Worm (Caenorhabditis elegans) whole organism, L3 larva: Measurements from ENCODE around the gene exos-4.2.
A peak's percentile ranks its signal among the peaks of the same experiment; 100 is the strongest.

ENCODE experiments used
- R02D3.7 ChIP-seq: fragments of 150-350 bp; optimal IDR thresholded peaks from 2 replicates; lab custom pipeline; 2014; ENCODE audit warnings: missing biosample characterization, missing genetic modification characterization
- ZK546.5 ChIP-seq: sonication (generic microtip); optimal IDR thresholded peaks from 2 replicates; lab custom pipeline; 2017; ENCODE audit warnings: missing biosample characterization, missing genetic modification characterization
- ama-1 ChIP-seq: fragments of 150-350 bp; optimal IDR thresholded peaks from 2 replicates; lab custom pipeline; 2018
- ceh-28 ChIP-seq: fragments of 150-350 bp; optimal IDR thresholded peaks from 2 replicates; lab custom pipeline; 2014; ENCODE audit warnings: missing biosample characterization, missing genetic modification reagents, missing genetic modification characterization
- ceh-9 ChIP-seq: sonication (generic microtip); optimal IDR thresholded peaks from 2 replicates; lab custom pipeline; 2018; ENCODE audit warnings: missing biosample characterization, missing genetic modification characterization
- daf-12 ChIP-seq: fragments of 150-350 bp; optimal IDR thresholded peaks from 2 replicates; lab custom pipeline; 2014; ENCODE audit warnings: missing biosample characterization, missing genetic modification reagents, missing genetic modification characterization
- elt-2 ChIP-seq: sonication (generic microtip); optimal IDR thresholded peaks from 2 replicates; lab custom pipeline; 2016; ENCODE audit warnings: missing genetic modification reagents, mild to moderate bottlenecking, missing genetic modification characterization, missing compliant biosample characterization
- elt-3 ChIP-seq, 3 experiments: fragments of 150-350 bp in 1 of 3; sonication (generic microtip) in 2 of 3; optimal IDR thresholded peaks; 2 replicates in 2 of 3; 4 replicates in 1 of 3; lab custom pipeline; 2014 to 2017; ENCODE audit warnings: missing biosample characterization in 3 of 3, missing genetic modification characterization in 3 of 3
- fkh-10 ChIP-seq: sonication (generic microtip); optimal IDR thresholded peaks from 2 replicates; lab custom pipeline; 2017; ENCODE audit warnings: missing biosample characterization, missing genetic modification reagents, missing genetic modification characterization
- fkh-2 ChIP-seq: fragments of 150-350 bp; optimal IDR thresholded peaks from 2 replicates; lab custom pipeline; 2014; ENCODE audit warnings: missing biosample characterization, missing genetic modification reagents, missing genetic modification characterization
- hmg-11 ChIP-seq: sonication (generic microtip); optimal IDR thresholded peaks from 2 replicates; lab custom pipeline; 2016; ENCODE audit warnings: missing genetic modification characterization, missing compliant biosample characterization
- jun-1 ChIP-seq: fragments of 150-350 bp; optimal IDR thresholded peaks from 2 replicates; lab custom pipeline; 2014; ENCODE audit warnings: missing biosample characterization, missing genetic modification reagents, missing genetic modification characterization
- lin-15B ChIP-seq: fragments of 150-350 bp; optimal IDR thresholded peaks from 2 replicates; lab custom pipeline; 2014; ENCODE audit warnings: missing biosample characterization, missing genetic modification characterization
- lin-39 ChIP-seq: fragments of 150-350 bp; optimal IDR thresholded peaks from 2 replicates; lab custom pipeline; 2018; ENCODE audit warnings: missing biosample characterization, missing genetic modification reagents, missing genetic modification characterization
- lsy-12 ChIP-seq: sonication (generic microtip); optimal IDR thresholded peaks from 2 replicates; lab custom pipeline; 2016; ENCODE audit warnings: mild to moderate bottlenecking, missing genetic modification characterization, missing compliant biosample characterization
- mml-1 ChIP-seq: fragments of 150-350 bp; sonication (generic microtip); optimal IDR thresholded peaks from 3 replicates; lab custom pipeline; 2014; ENCODE audit warnings: missing biosample characterization, missing genetic modification characterization
- nfya-1 ChIP-seq: sonication (generic microtip); optimal IDR thresholded peaks from 2 replicates; lab custom pipeline; 2017; ENCODE audit warnings: missing genetic modification characterization, mild to moderate bottlenecking, missing compliant biosample characterization, antibody characterized with exemption, moderate library complexity; ENCODE audit not compliant: insufficient read depth
- nhr-11 ChIP-seq: fragments of 150-350 bp; optimal IDR thresholded peaks from 2 replicates; lab custom pipeline; 2014; ENCODE audit warnings: missing biosample characterization, missing genetic modification characterization
- nhr-23 ChIP-seq: fragments of 150-350 bp; optimal IDR thresholded peaks from 2 replicates; lab custom pipeline; 2014; ENCODE audit warnings: missing biosample characterization, missing genetic modification reagents, missing genetic modification characterization
- nhr-43 ChIP-seq: sonication (generic microtip); optimal IDR thresholded peaks from 2 replicates; lab custom pipeline; 2016; ENCODE audit warnings: mild to moderate bottlenecking, missing genetic modification characterization, missing compliant biosample characterization; ENCODE audit not compliant: poor library complexity, severe bottlenecking
- nhr-76 ChIP-seq: fragments of 150-350 bp; sonication (generic microtip); optimal IDR thresholded peaks from 5 replicates; lab custom pipeline; 2014; ENCODE audit warnings: missing biosample characterization, missing genetic modification characterization
- nhr-77 ChIP-seq: fragments of 150-350 bp; optimal IDR thresholded peaks from 2 replicates; lab custom pipeline; 2014; ENCODE audit warnings: missing biosample characterization, missing genetic modification characterization
- pha-4 ChIP-seq: fragments of 150-350 bp; optimal IDR thresholded peaks from 2 replicates; lab custom pipeline; 2014; ENCODE audit warnings: missing biosample characterization, missing genetic modification reagents, missing genetic modification characterization
- pqm-1 ChIP-seq: fragments of 150-350 bp; optimal IDR thresholded peaks from 2 replicates; lab custom pipeline; 2017; ENCODE audit warnings: missing biosample characterization, missing genetic modification characterization, inconsistent platforms
- sea-2 ChIP-seq: fragments of 150-350 bp; sonication (generic microtip); optimal IDR thresholded peaks from 4 replicates; lab custom pipeline; 2014; ENCODE audit warnings: missing biosample characterization, missing genetic modification reagents, missing genetic modification characterization
- snpc-4 ChIP-seq: fragments of 150-350 bp; optimal IDR thresholded peaks from 2 replicates; lab custom pipeline; 2014; ENCODE audit warnings: missing biosample characterization, missing genetic modification characterization
- tbx-2 ChIP-seq: sonication (generic microtip); optimal IDR thresholded peaks from 2 replicates; lab custom pipeline; 2016; ENCODE audit warnings: mild to moderate bottlenecking, missing genetic modification characterization, missing compliant biosample characterization
- unc-39 ChIP-seq: sonication (generic microtip); optimal IDR thresholded peaks from 4 replicates; lab custom pipeline; 2017; ENCODE audit warnings: missing biosample characterization, missing genetic modification characterization
- unc-62 ChIP-seq: fragments of 150-350 bp; sonication (generic microtip); optimal IDR thresholded peaks from 4 replicates; lab custom pipeline; 2014; ENCODE audit warnings: missing biosample characterization, missing genetic modification reagents, missing genetic modification characterization
- ztf-11 ChIP-seq: fragments of 150-350 bp; optimal IDR thresholded peaks from 2 replicates; lab custom pipeline; 2014; ENCODE audit warnings: missing biosample characterization, missing genetic modification characterization
- ztf-4 ChIP-seq: fragments of 150-350 bp; optimal IDR thresholded peaks from 2 replicates; lab custom pipeline; 2014; ENCODE audit warnings: missing biosample characterization, missing genetic modification characterization

Gene exos-4.2

DNA sequence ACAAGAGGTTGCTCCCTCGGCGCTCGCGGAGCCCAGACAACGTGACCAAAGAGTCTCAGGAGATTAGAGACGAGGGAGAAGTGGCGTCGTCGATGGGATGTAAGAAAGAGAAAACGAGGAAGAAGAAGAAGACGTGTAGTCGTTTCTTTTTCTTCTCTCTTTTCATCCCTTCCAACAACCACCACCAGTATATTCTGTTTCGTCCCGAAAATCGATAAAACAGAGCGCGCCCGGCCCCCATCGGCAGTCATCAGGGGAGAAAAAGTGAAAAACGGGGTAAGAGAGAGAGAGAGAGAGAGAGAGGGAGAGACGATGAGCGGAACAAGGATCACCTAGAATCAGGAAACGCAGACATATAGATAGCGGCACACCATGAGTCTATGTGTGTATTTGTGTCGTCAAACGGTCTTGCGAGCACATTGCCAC is 27.9 kb downstream of the exos-4.2 start (continued):
- TF ChIP-seq pha-4 (tag; lab: Kevin White, UChicago), result peak; percentile 46

DNA sequence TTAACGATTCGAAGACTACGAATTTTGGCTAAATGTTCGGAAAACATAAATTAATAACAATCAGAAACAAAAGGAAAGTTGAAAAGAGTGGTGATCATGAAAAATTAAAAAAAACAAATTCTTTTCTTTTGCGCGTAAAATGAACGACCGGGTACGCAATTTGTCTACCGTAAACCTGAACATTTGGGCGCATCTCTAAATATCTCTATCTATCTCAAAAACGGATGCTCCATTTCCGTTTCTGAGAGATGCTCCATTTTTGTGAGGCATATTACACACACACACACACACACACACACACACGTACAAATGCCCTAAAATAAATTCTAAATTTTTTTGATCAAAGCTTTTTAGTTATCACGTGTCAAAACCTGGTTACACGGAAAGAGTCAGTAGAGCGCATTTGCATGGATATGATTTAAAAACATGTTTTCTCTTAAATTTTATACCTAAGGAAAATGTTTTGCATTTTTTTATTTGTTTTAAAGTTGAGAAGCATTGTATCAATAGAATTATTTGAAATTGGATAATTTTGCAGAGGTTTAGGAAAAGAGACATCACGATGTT is 29.1 kb downstream of the exos-4.2 start:
- TF ChIP-seq nfya-1 (tag; lab: Kevin White, UChicago) (peak; percentile 19), lin-15B (no peak)

DNA sequence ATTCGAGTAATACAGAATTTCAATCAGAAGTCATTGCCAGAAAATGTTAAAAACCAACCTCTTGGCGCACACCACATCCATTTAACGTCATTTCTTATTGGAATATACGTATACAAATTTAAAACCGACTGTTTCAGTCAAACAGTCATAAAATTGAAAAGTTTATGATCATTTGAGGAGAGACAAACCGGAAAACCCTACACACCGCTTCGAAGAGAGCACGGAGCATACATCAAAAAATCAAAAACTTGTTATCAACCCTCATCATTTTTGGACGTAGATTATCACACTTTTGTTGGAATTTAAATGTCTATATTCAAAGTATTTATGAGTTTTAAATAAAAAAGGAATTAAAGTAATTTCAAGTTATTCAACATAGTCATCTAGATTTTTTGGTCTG is 31.0 kb downstream of the exos-4.2 start, which contains the start of gene T24C4.10:
TSS of gene T24C4.10 (minus strand) at position 230 of the 400 bp plus-strand sequence.
- TF ChIP-seq unc-62 (GFP tag; lab: Kevin White, UChicago), result no peak
- no peak for TF ChIP-seq nhr-77 (tag; lab: Kevin White, UChicago)
- peak; percentile 48 for TF ChIP-seq pqm-1 (tag; lab: Kevin White, UChicago)
- no peak for TF ChIP-seq lin-39 (tag; lab: Kevin White, UChicago)
- peak; percentile 62 for TF ChIP-seq elt-2

DNA sequence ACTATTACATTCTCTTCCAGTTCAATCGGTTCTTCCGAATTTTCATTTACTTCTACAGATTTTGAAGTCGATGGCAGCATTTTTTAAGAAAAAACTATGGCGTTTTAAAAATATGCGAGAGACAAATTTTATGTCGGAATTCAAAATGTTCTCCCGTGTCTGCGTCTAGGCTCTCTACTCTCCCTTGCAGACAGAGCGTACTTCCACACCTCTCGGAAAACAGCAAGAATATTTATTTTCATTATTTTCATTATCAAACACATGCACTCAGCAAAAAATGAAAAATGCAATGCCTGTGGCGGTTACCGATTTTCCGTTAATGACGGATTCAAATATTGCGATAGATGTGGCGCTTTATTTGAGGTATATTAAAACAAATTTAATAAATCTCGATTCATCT is 35.5 kb downstream of the exos-4.2 start, which contains the start of the genes ztf-18 and F23H11.2:
TSS of gene ztf-18 (minus strand) at position 188 of the 400 bp plus-strand sequence.
TSS of gene F23H11.2 (plus strand) at position 223 of the 400 bp plus-strand sequence.
- TF ChIP-seq fkh-2 (tag; lab: Kevin White, UChicago) (no peak), nfya-1 (tag; lab: Kevin White, UChicago) (no peak), tbx-2 (tag; lab: Kevin White, UChicago) (no peak), ama-1 (lab: Kevin White, UChicago) (no peak), nhr-11 (tag; lab: Kevin White, UChicago) (no peak), elt-2 (no peak), sea-2 (GFP tag; lab: Kevin White, UChicago) (no peak), nhr-77 (tag; lab: Kevin White, UChicago) (no peak), hmg-11 (tag; lab: Kevin White, UChicago) (no peak), mml-1 (tag; lab: Kevin White, UChicago) (no peak), jun-1 (tag; lab: Kevin White, UChicago) (no peak), ceh-9 (no peak), fkh-10 (GFP tag; lab: Kevin White, UChicago) (no peak), ztf-11 (tag; lab: Kevin White, UChicago) (no peak), daf-12 (tag; lab: Kevin White, UChicago) (no peak), lin-15B (no peak), nhr-76 (no peak), nhr-23 (tag; lab: Kevin White, UChicago) (no peak), lsy-12 (tag; lab: Kevin White, UChicago) (no peak), pqm-1 (tag; lab: Kevin White, UChicago) (no peak)

DNA sequence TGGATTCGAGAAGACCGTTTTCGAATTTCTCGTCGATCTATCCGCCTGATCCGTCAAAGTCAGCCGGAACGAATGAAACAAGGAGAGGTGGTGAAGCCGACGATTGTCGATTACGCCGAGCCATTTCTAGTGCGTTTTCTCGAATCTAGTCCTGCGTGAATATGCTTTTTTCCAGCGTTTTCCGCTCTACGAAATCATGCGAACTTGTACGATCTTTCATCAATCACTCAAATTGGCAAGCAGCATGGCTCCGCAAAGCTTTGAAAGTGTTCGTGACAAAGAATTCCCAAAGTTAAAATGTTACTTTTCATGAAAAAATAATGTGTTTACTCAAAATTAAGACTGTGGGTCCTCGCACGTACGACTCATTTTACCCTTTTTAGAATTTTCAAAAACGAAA is 36.9 kb downstream of the exos-4.2 start:
- TF ChIP-seq ZK546.5 (tag; lab: Kevin White, UChicago) (no peak), lsy-12 (tag; lab: Kevin White, UChicago) (no peak), fkh-2 (tag; lab: Kevin White, UChicago) (no peak), pqm-1 (tag; lab: Kevin White, UChicago) (no peak), sea-2 (GFP tag; lab: Kevin White, UChicago) (no peak)

DNA sequence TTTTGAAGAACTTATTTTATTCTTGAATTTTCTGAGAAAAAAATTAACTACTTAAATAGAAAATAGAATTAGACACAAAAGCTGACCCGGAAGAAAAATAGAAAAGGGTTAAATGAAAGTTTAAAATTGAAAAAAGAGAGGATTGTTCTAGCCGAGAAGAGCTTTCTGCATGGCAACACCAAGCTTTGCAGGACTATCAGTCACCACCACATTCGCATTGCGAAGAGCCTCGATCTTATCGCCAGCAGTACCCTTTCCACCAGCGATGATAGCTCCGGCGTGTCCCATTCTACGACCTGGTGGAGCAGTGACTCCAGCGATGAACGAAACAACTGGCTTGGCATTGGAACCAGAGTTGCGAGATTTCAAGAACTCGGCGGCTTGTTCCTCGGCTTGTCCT is 40.1 kb downstream of the exos-4.2 start:
- no peak for TF ChIP-seq ztf-11 (tag; lab: Kevin White, UChicago)
- no peak for TF ChIP-seq ztf-4 (tag; lab: Kevin White, UChicago)
- TF ChIP-seq pha-4 (tag; lab: Kevin White, UChicago), result no peak
- no peak for TF ChIP-seq mml-1 (tag; lab: Kevin White, UChicago)
- no peak for TF ChIP-seq nhr-23 (tag; lab: Kevin White, UChicago)
- no peak for TF ChIP-seq nfya-1 (tag; lab: Kevin White, UChicago)
- TF ChIP-seq hmg-11 (tag; lab: Kevin White, UChicago), result no peak
- no peak for TF ChIP-seq nhr-43 (tag; lab: Kevin White, UChicago)
- no peak for TF ChIP-seq elt-2
- no peak for TF ChIP-seq ceh-28 (tag; lab: Kevin White, UChicago)
- no peak for TF ChIP-seq elt-3 (tag; optimal IDR thresholded peaks at IDR 0.05; lab: Kevin White, UChicago)
- no peak for TF ChIP-seq tbx-2 (tag; lab: Kevin White, UChicago)
- TF ChIP-seq ama-1 (lab: Kevin White, UChicago), result no peak
- TF ChIP-seq R02D3.7 (tag; lab: Kevin White, UChicago), result no peak
- TF ChIP-seq nhr-11 (tag; lab: Kevin White, UChicago), result no peak
- TF ChIP-seq snpc-4 (tag; lab: Kevin White, UChicago), result no peak
- no peak for TF ChIP-seq lin-15B
- TF ChIP-seq nhr-76, result no peak
- TF ChIP-seq nhr-77 (tag; lab: Kevin White, UChicago), result no peak
- no peak for TF ChIP-seq unc-39 (tag; lab: Kevin White, UChicago)
